Worm (Caenorhabditis elegans) whole organism, mixed stage, embryonic: Measurements from ENCODE around the gene F11D11.22.

Experiments
- elt-1 ChIP-seq: sonication (generic microtip); optimal IDR thresholded peaks from 2 replicates; lab custom pipeline; 2017; ENCODE audit warnings: missing genetic modification characterization, mild to moderate bottlenecking, missing compliant biosample characterization, antibody characterized with exemption, moderate library complexity, borderline replicate concordance; ENCODE audit not compliant: insufficient read depth
- mab-5 ChIP-seq: fragments of 150-350 bp; optimal IDR thresholded peaks from 2 replicates; lab custom pipeline; 2014; ENCODE audit warnings: missing biosample characterization, missing genetic modification characterization
- nhr-28 ChIP-seq: fragments of 150-350 bp; optimal IDR thresholded peaks from 2 replicates; lab custom pipeline; 2014; ENCODE audit warnings: missing biosample characterization, missing genetic modification characterization
- snpc-4 ChIP-seq: fragments of 150-350 bp; optimal IDR thresholded peaks from 2 replicates; lab custom pipeline; 2014; ENCODE audit warnings: missing biosample characterization, missing genetic modification characterization

DNA sequence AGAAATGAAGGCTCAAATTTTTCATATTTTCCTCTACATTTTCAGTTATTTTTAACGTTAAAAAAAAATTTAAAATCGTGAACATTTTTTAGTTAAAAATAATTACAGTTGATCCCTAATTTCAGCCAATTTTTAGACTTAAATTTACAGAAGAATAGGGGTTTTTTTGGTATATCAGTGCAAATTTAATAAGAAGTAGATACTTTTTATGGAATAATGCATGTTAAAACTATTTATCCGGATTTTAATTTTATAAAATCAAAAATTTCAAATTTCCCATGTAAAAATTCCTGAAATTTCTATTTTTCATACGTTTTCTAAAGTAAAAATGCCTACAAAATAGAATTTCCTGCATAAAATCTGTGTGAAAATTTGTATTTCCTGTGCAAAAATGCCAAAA, 38.1 kb upstream of the F11D11.22 start:
- no peak for TF ChIP-seq elt-1
- no peak for TF ChIP-seq nhr-28 (tag; lab: Kevin White, UChicago)
- TF ChIP-seq mab-5: no peak
- TF ChIP-seq snpc-4: no peak
